Fruit fly (Drosophila melanogaster): ENCODE measurements around the gene MED28.

MED28 gene

DNA sequence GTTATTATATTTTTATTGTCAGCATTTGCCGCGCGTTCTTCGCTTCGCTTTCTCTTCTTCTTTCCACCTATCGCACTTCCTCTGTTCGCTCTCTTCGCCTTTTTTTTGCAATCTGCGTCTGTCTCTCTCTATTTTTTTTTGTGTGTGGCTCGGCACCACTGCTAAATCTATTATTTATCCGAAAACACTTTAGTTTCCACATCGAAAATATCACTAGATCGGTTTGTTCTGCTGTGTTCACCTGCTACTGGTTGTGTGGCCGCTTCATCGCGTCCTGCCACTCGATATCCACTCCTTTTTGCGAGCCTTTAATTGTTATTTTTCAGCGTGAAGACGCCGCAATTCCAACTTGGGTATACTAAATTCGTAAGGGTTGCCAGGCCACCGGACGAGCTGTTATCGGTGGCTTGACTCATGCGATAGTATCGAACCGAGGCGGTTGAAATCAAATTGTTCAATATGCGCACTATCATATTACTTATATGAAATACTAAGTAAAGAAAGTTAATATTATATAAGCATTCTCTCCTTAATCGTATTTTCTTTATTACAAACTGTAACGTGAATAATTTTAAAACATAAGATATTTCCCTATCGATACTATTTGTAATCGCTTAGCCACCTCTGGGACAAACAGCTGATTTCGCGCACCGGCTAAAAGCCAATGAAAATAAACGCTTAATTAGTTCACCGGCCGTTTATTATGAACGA, 5.8 kb downstream of the MED28 start, which contains the start of the genes XNP, CG42488 and CG5116 (continued):
- no peak for TF ChIP-seq Abd-B (GFP tag; optimal IDR thresholded peaks at IDR 0.05)
- TF ChIP-seq Sp1 (GFP tag; optimal IDR thresholded peaks at IDR 0.05): peak; percentile 61
- no peak for TF ChIP-seq dl (GFP tag; optimal IDR thresholded peaks at IDR 0.05; ENCODE audit: insufficient read depth in 1 of 2, partially characterized antibody in 2 of 2)

DNA sequence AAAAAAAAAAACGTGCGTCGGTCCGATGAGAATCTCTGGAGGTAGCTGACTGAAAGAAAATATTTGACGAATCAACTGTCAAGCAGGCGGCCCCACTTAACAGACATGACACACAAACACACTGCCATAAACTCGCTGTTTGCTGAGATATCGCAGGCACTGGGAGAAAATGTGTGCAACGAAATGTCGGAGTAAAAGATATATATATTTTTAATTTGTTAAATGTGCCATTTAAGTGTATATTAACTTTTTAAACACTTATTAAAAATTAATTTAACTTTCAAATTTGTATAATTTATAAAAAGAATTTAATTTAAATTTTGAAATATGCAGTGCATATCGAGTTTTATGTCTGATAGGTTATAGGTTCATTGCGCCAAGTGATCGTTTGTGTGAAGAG, 12.3 kb downstream of the MED28 start:
- TF ChIP-seq foxo (GFP tag; optimal IDR thresholded peaks at IDR 0.05) (peak in 1 of 2 experiments; percentile 63), pan (optimal IDR thresholded peaks at IDR 0.05) (no peak), CG32264 (GFP tag; optimal IDR thresholded peaks at IDR 0.05) (peak; percentile 23), CrebA (GFP tag; optimal IDR thresholded peaks at IDR 0.05; ENCODE audit: borderline replicate concordance) (no peak), br (GFP tag; optimal IDR thresholded peaks at IDR 0.05) (no peak), sage (GFP tag; optimal IDR thresholded peaks at IDR 0.05) (peak; percentile 41), Rel (GFP tag; optimal IDR thresholded peaks at IDR 0.05) (peak; percentile 0), Rel (tag; optimal IDR thresholded peaks at IDR 0.05) (no peak), woc (GFP tag; optimal IDR thresholded peaks at IDR 0.05) (no peak), HLH106 (tag; optimal IDR thresholded peaks at IDR 0.05) (peak; percentile 52)

DNA sequence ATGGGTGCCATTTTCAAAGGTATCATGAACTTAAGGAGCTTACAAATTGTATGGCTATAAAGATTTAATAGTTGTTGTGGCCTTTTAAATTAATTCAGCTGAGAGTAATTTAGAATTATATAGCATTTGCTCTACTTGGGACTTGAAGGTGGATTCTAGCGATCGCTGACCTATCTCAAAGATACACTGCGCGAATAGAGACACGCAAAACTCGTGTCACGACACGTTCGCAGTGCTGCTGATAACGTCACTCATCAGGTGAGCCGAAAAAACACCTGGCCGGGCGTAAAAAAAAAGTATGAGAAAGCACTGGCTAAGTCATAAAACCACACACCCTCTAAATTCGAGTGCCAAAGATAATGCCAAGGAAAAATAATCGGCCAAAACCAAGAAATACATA, 12.9 kb downstream of the MED28 start:
- TF ChIP-seq dsf (GFP tag; optimal IDR thresholded peaks at IDR 0.05; ENCODE audit: borderline replicate concordance) (no peak), sage (GFP tag; optimal IDR thresholded peaks at IDR 0.05) (no peak), CG9705 (GFP tag; optimal IDR thresholded peaks at IDR 0.05) (no peak), pan (optimal IDR thresholded peaks at IDR 0.05) (no peak), Hr83 (GFP tag; optimal IDR thresholded peaks at IDR 0.05; ENCODE audit: poor library complexity, severe bottlenecking) (peak; percentile 30), Rel (GFP tag; optimal IDR thresholded peaks at IDR 0.05) (no peak), Rel (tag; optimal IDR thresholded peaks at IDR 0.05) (peak; percentile 1), ey (GFP tag; optimal IDR thresholded peaks at IDR 0.05) (no peak), CrebA (GFP tag; optimal IDR thresholded peaks at IDR 0.05; ENCODE audit: borderline replicate concordance) (no peak), HLH106 (tag; optimal IDR thresholded peaks at IDR 0.05) (peak; percentile 23), Hnf4 (GFP tag; optimal IDR thresholded peaks at IDR 0.05) (no peak)

DNA sequence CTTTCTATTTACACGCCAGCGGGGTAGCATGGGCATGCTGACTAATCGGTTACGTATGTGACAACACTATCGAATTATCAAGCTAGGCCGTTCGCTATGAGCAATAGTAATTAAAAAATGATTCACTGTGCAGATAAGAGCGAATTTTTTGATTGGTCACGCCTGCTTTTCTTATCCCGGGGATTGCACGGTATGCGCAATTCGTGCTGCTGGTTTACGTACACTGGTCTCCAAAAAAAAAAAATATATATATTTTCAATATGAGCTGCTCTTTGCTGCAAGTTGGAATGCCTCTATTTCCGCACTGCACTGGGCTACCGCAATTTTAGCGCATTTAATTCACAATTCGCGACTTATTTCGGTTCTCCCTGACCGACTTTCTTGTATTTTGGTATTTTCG, 13.6 kb downstream of the MED28 start:
- peak in 1 of 2 experiments; percentile 6 for TF ChIP-seq foxo (GFP tag; optimal IDR thresholded peaks at IDR 0.05)
- TF ChIP-seq fru (GFP tag; optimal IDR thresholded peaks at IDR 0.05): peak; percentile 39
- no peak for TF ChIP-seq dsf (GFP tag; optimal IDR thresholded peaks at IDR 0.05; ENCODE audit: borderline replicate concordance)
- peak; percentile 29 for TF ChIP-seq Rel (GFP tag; optimal IDR thresholded peaks at IDR 0.05)
- no peak for TF ChIP-seq Rel (tag; optimal IDR thresholded peaks at IDR 0.05)
- TF ChIP-seq Jra (GFP tag; optimal IDR thresholded peaks at IDR 0.05): no peak
- TF ChIP-seq CrebA (GFP tag; optimal IDR thresholded peaks at IDR 0.05; ENCODE audit: borderline replicate concordance): no peak
- no peak for TF ChIP-seq N (GFP tag; optimal IDR thresholded peaks at IDR 0.05)
- no peak for TF ChIP-seq woc (GFP tag; optimal IDR thresholded peaks at IDR 0.05)
- no peak for TF ChIP-seq Myc (optimal IDR thresholded peaks at IDR 0.05)
- TF ChIP-seq sv (GFP tag; optimal IDR thresholded peaks at IDR 0.05): peak; percentile 33
- no peak for TF ChIP-seq CG32264 (GFP tag; optimal IDR thresholded peaks at IDR 0.05)

DNA sequence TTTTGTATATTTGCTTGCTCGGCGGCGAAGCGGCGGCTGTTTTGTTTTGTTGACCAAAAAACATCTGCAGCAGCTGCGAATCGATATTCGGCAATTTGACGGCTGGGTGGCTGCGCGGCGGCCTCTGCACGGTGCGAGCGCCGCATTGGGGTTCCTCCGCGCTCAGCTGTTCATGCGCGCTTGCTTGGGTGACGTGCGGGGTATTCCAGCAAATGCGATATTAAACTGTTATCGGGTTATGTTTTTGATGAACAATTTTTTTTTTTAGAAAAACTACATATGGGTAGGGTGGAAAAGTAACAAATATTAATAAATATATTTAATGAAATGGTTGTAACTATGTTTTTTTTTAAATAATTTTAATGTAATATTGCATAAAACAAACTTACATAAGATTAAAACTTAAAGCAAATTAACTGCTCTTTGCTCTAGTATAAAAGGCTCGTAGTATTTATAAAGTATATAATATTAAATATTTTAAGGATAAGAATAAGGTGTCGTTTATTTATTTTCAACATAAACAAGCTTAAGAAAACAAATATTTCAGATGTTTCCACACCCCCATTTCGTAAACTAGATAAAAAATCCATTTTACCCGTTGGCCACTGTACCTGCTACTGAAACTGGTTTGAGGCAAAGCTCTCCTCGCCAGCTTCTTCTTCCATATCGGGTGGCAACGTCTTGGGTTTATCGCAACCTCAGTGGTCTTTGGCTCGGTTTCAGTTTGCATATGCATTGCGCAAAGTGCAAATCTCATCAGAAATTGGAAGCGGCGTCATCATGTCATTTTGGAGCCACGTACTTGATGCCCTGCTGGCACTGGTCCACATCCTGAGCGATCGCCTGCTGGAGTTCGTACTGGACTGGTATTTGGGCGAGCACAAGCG, 14.2 kb downstream of the MED28 start, which contains the start of the genes Gnpat and CG5112:
Gnpat (minus strand) TSS at position 159 of the 887 bp plus-strand sequence.
CG5112 (plus strand) TSS at position 683 of the 887 bp plus-strand sequence.
- TF ChIP-seq sv (GFP tag; optimal IDR thresholded peaks at IDR 0.05): no peak
- TF ChIP-seq Hr83 (GFP tag; optimal IDR thresholded peaks at IDR 0.05; ENCODE audit: poor library complexity, severe bottlenecking): peak; percentile 67
- peak; percentile 28 for TF ChIP-seq dmrt93B (GFP tag; optimal IDR thresholded peaks at IDR 0.05)
- peak; percentile 31 for TF ChIP-seq sage (GFP tag; optimal IDR thresholded peaks at IDR 0.05)
- no peak for TF ChIP-seq Hr78 (GFP tag; optimal IDR thresholded peaks at IDR 0.05)
- TF ChIP-seq br (GFP tag; optimal IDR thresholded peaks at IDR 0.05): no peak
- peak in 1 of 2 experiments; percentile 40 for TF ChIP-seq foxo (GFP tag; optimal IDR thresholded peaks at IDR 0.05)
- TF ChIP-seq dl (GFP tag; optimal IDR thresholded peaks at IDR 0.05; ENCODE audit: insufficient read depth in 1 of 2, partially characterized antibody in 2 of 2): peak; percentile 97 to 99
- TF ChIP-seq usp (GFP tag; optimal IDR thresholded peaks at IDR 0.05): no peak
- TF ChIP-seq lola (GFP tag; optimal IDR thresholded peaks at IDR 0.05): no peak
- no peak for TF ChIP-seq CrebA (GFP tag; optimal IDR thresholded peaks at IDR 0.05; ENCODE audit: borderline replicate concordance)
- TF ChIP-seq Dif (GFP tag; optimal IDR thresholded peaks at IDR 0.05; ENCODE audit: partially characterized antibody): peak; percentile 100
- TF ChIP-seq Jra (GFP tag; optimal IDR thresholded peaks at IDR 0.05): no peak
- peak; percentile 24 for TF ChIP-seq psq (GFP tag; optimal IDR thresholded peaks at IDR 0.05)
- no peak for TF ChIP-seq Rel (GFP tag; optimal IDR thresholded peaks at IDR 0.05)
- TF ChIP-seq Rel (tag; optimal IDR thresholded peaks at IDR 0.05): peak; percentile 95
- TF ChIP-seq N (GFP tag; optimal IDR thresholded peaks at IDR 0.05): peak; percentile 25
- TF ChIP-seq OdsH (GFP tag; optimal IDR thresholded peaks at IDR 0.05): no peak
- no peak for TF ChIP-seq CG9705 (GFP tag; optimal IDR thresholded peaks at IDR 0.05)
- TF ChIP-seq brk (GFP tag; optimal IDR thresholded peaks at IDR 0.05): no peak
- peak; percentile 51 for TF ChIP-seq woc (GFP tag; optimal IDR thresholded peaks at IDR 0.05)
- TF ChIP-seq Vsx2 (GFP tag; optimal IDR thresholded peaks at IDR 0.05; ENCODE audit: partially characterized antibody): peak; percentile 100
- no peak for TF ChIP-seq ey (GFP tag; optimal IDR thresholded peaks at IDR 0.05)
- no peak for TF ChIP-seq Abd-B (GFP tag; optimal IDR thresholded peaks at IDR 0.05)
- no peak for TF ChIP-seq jim (GFP tag; optimal IDR thresholded peaks at IDR 0.05)
- peak; percentile 22 for TF ChIP-seq rgr (GFP tag; optimal IDR thresholded peaks at IDR 0.05)
- no peak for TF ChIP-seq fru (GFP tag; optimal IDR thresholded peaks at IDR 0.05)
- TF ChIP-seq Sp1 (GFP tag; optimal IDR thresholded peaks at IDR 0.05): peak; percentile 60
